Worm (Caenorhabditis elegans): ENCODE measurements around the gene F13E6.1.
A peak's percentile ranks its signal among the peaks of the same experiment; 100 is the strongest.

F13E6.1 gene

ce11 chrX:10679193-10679592, 2.3 kb upstream of the F13E6.1 start:
- no peak for TF ChIP-seq flh-1 (GFP tag; optimal IDR thresholded peaks at IDR 0.05)
- TF ChIP-seq zip-8 (tag; optimal IDR thresholded peaks at IDR 0.05), result no peak
- TF ChIP-seq pha-4 (tag; optimal IDR thresholded peaks at IDR 0.05), result peak; percentile 46
- TF ChIP-seq nhr-2 (tag; optimal IDR thresholded peaks at IDR 0.05), result peak; percentile 14
- TF ChIP-seq lin-13 (tag; optimal IDR thresholded peaks at IDR 0.05), result peak; percentile 1
- TF ChIP-seq tbx-8 (GFP tag; optimal IDR thresholded peaks at IDR 0.05), result no peak

- TF ChIP-seq cnd-1 (tag; optimal IDR thresholded peaks at IDR 0.05) (peak; percentile 7), unc-62 (GFP tag; optimal IDR thresholded peaks at IDR 0.05) (no peak), nhr-237 (tag; optimal IDR thresholded peaks at IDR 0.05) (peak; percentile 28)
Observed at ce11 chrX:10678081-10678736, 1.3 kb upstream of the F13E6.1 start.

- TF ChIP-seq sptf-1 (tag; optimal IDR thresholded peaks at IDR 0.05) (peak; percentile 34), elt-1 (tag; optimal IDR thresholded peaks at IDR 0.05; ENCODE audit: borderline replicate concordance, insufficient read depth) (peak; percentile 32), pha-4 (tag; optimal IDR thresholded peaks at IDR 0.05) (no peak), lin-32 (GFP tag; optimal IDR thresholded peaks at IDR 0.05) (no peak), ceh-39 (tag; optimal IDR thresholded peaks at IDR 0.05) (peak; percentile 31), ces-1 (GFP tag; optimal IDR thresholded peaks at IDR 0.05) (peak; percentile 79), ham-2 (GFP tag; optimal IDR thresholded peaks at IDR 0.05) (peak; percentile 36), ztf-11 (tag; optimal IDR thresholded peaks at IDR 0.05) (no peak), unc-120 (tag; optimal IDR thresholded peaks at IDR 0.05; ENCODE audit: poor library complexity, severe bottlenecking) (peak; percentile 9)
Observed at ce11 chrX:10677552-10677951, 643 bp upstream of the F13E6.1 start.

ce11 chrX:10675952-10676351, 957 bp downstream of the F13E6.1 start:
- TF ChIP-seq mep-1 (tag; optimal IDR thresholded peaks at IDR 0.05) (no peak), nhr-76 (tag; optimal IDR thresholded peaks at IDR 0.05) (no peak), ham-2 (GFP tag; optimal IDR thresholded peaks at IDR 0.05) (no peak)

ce11 chrX:10675376-10675775, 1.5 kb downstream of the F13E6.1 start:
- TF ChIP-seq mep-1 (tag; optimal IDR thresholded peaks at IDR 0.05), result no peak
- TF ChIP-seq M03D4.4 (tag; optimal IDR thresholded peaks at IDR 0.05), result no peak
- no peak for TF ChIP-seq unc-39 (tag; optimal IDR thresholded peaks at IDR 0.05)
- TF ChIP-seq tbx-8 (GFP tag; optimal IDR thresholded peaks at IDR 0.05), result no peak
- TF ChIP-seq nhr-28 (tag; optimal IDR thresholded peaks at IDR 0.05), result no peak
- no peak for TF ChIP-seq nhr-12 (tag; optimal IDR thresholded peaks at IDR 0.05)
- TF ChIP-seq unc-62 (GFP tag; optimal IDR thresholded peaks at IDR 0.05), result no peak
- TF ChIP-seq snpc-4 (tag; optimal IDR thresholded peaks at IDR 0.05), result no peak
- TF ChIP-seq lin-13 (tag; optimal IDR thresholded peaks at IDR 0.05), result no peak
- no peak for TF ChIP-seq sem-2 (GFP tag; optimal IDR thresholded peaks at IDR 0.05)
- no peak for TF ChIP-seq ceh-39 (tag; optimal IDR thresholded peaks at IDR 0.05)
- TF ChIP-seq ces-1 (GFP tag; optimal IDR thresholded peaks at IDR 0.05), result no peak

- TF ChIP-seq mls-2 (tag; optimal IDR thresholded peaks at IDR 0.05), result no peak
- TF ChIP-seq nhr-28 (tag; optimal IDR thresholded peaks at IDR 0.05), result no peak
- no peak for TF ChIP-seq ham-2 (GFP tag; optimal IDR thresholded peaks at IDR 0.05)
- no peak for TF ChIP-seq nhr-12 (tag; optimal IDR thresholded peaks at IDR 0.05)
- no peak for TF ChIP-seq elt-1 (tag; optimal IDR thresholded peaks at IDR 0.05; ENCODE audit: borderline replicate concordance, insufficient read depth)
- TF ChIP-seq unc-62 (GFP tag; optimal IDR thresholded peaks at IDR 0.05), result no peak
- TF ChIP-seq sem-2 (GFP tag; optimal IDR thresholded peaks at IDR 0.05), result no peak
- no peak for TF ChIP-seq blmp-1 (tag; optimal IDR thresholded peaks at IDR 0.05)
- no peak for TF ChIP-seq bed-3 (GFP tag; optimal IDR thresholded peaks at IDR 0.05)
- TF ChIP-seq lin-13 (tag; optimal IDR thresholded peaks at IDR 0.05), result no peak
- TF ChIP-seq lin-32 (GFP tag; optimal IDR thresholded peaks at IDR 0.05), result no peak
- no peak for TF ChIP-seq drap-1 (GFP tag; optimal IDR thresholded peaks at IDR 0.05)
- no peak for TF ChIP-seq sptf-1 (tag; optimal IDR thresholded peaks at IDR 0.05)
- TF ChIP-seq ceh-83 (GFP tag; optimal IDR thresholded peaks at IDR 0.05), result no peak
- TF ChIP-seq ceh-43 (GFP tag; optimal IDR thresholded peaks at IDR 0.05), result no peak
- TF ChIP-seq hlh-1 (tag; optimal IDR thresholded peaks at IDR 0.05), result no peak
- TF ChIP-seq ztf-11 (tag; optimal IDR thresholded peaks at IDR 0.05), result no peak
- no peak for TF ChIP-seq cnd-1 (tag; optimal IDR thresholded peaks at IDR 0.05)
- TF ChIP-seq unc-120 (tag; optimal IDR thresholded peaks at IDR 0.05; ENCODE audit: poor library complexity, severe bottlenecking), result no peak
- TF ChIP-seq nhr-76 (tag; optimal IDR thresholded peaks at IDR 0.05), result no peak
Observed at ce11 chrX:10674199-10674598, 2.7 kb downstream of the F13E6.1 start, which contains the start of gene F13E6.2. Gene F13E6.2 (minus strand): TSS chrX:10674299.
